Fruit fly (Drosophila melanogaster) Kc167 (cell line): Measurements from ENCODE around the gene wfs1.

ENCODE experiments used
- Myc ChIP-seq: fragments of >200 bp; optimal IDR thresholded peaks from 2 replicates; lab custom pipeline; 2017; ENCODE audit warnings: missing external identifiers
- Sin3A ChIP-seq: fragments of >200 bp; optimal IDR thresholded peaks from 2 replicates; lab custom pipeline; 2018; ENCODE audit warnings: missing external identifiers
- h ChIP-seq: fragments of >200 bp; optimal IDR thresholded peaks from 3 replicates; lab custom pipeline; 2018; ENCODE audit warnings: missing external identifiers
- insv ChIP-seq: fragments of >200 bp; optimal IDR thresholded peaks from 3 replicates; lab custom pipeline; 2018; ENCODE audit warnings: missing external identifiers
- psq ChIP-seq: fragments of >200 bp; optimal IDR thresholded peaks from 2 replicates; lab custom pipeline; 2017; ENCODE audit warnings: missing external identifiers
- ttk ChIP-seq: sonication (Bioruptor generic); optimal IDR thresholded peaks from 2 replicates; lab custom pipeline; 2017; ENCODE audit warnings: missing external identifiers

Gene wfs1

dm6 chr3R:22717863-22718262, 27.7 kb upstream of the wfs1 start:
- TF ChIP-seq Myc = no peak
- TF ChIP-seq h (lab: Kevin White, UChicago) = no peak
- no peak for TF ChIP-seq psq (lab: Kevin White, UChicago)
- no peak for TF ChIP-seq insv

dm6 chr3R:22710662-22711061, 20.5 kb upstream of the wfs1 start, which contains the start of gene CG4907:
TSS of gene CG4907 (minus strand) at chr3R:22710762.
- TF ChIP-seq Myc = no peak
- TF ChIP-seq Sin3A (lab: Kevin White, UChicago) = no peak
- TF ChIP-seq psq (lab: Kevin White, UChicago) = no peak
- no peak for TF ChIP-seq h (lab: Kevin White, UChicago)
- no peak for TF ChIP-seq insv
- TF ChIP-seq ttk (lab: Kevin White, UChicago) = no peak

- TF ChIP-seq h (lab: Kevin White, UChicago) (no peak), Myc (no peak)
Measured at dm6 chr3R:22707178-22707577, 17.0 kb upstream of the wfs1 start, which contains the start of gene CG13842. TSS of gene CG13842 (minus strand) at chr3R:22707278.

dm6 chr3R:22701793-22702192, 11.6 kb upstream of the wfs1 start, which contains the start of the genes CG6972 and CCAP:
TSS of gene CG6972 (plus strand) at chr3R:22702007.
TSS of gene CCAP (minus strand) at chr3R:22702084.
- TF ChIP-seq ttk (lab: Kevin White, UChicago) = no peak
- no peak for TF ChIP-seq insv
- no peak for TF ChIP-seq h (lab: Kevin White, UChicago)
- TF ChIP-seq Sin3A (lab: Kevin White, UChicago) = no peak
- TF ChIP-seq psq (lab: Kevin White, UChicago) = no peak
- no peak for TF ChIP-seq Myc

- TF ChIP-seq Myc = no peak
- TF ChIP-seq Sin3A (lab: Kevin White, UChicago) = no peak
- no peak for TF ChIP-seq insv
- no peak for TF ChIP-seq psq (lab: Kevin White, UChicago)
- no peak for TF ChIP-seq ttk (lab: Kevin White, UChicago)
- no peak for TF ChIP-seq h (lab: Kevin White, UChicago)
Measured at dm6 chr3R:22698208-22698607, 8.0 kb upstream of the wfs1 start, which contains the start of gene Cyp6d4. TSS of gene Cyp6d4 (plus strand) at chr3R:22698319.

- TF ChIP-seq h (lab: Kevin White, UChicago) = no peak
- no peak for TF ChIP-seq ttk (lab: Kevin White, UChicago)
- TF ChIP-seq psq (lab: Kevin White, UChicago) = no peak
- TF ChIP-seq Sin3A (lab: Kevin White, UChicago) = no peak
- no peak for TF ChIP-seq Myc
- no peak for TF ChIP-seq insv
Measured at dm6 chr3R:22694659-22695058, 4.5 kb upstream of the wfs1 start, which contains the start of gene cd. TSS of gene cd (plus strand) at chr3R:22694959.

dm6 chr3R:22686336-22686874, 3.8 kb downstream of the wfs1 start, which contains the start of the genes Gclm and CG17625:
TSS of gene Gclm (minus strand) at chr3R:22686510.
TSS of gene CG17625 (plus strand) at chr3R:22686849.
- TF ChIP-seq Sin3A (lab: Kevin White, UChicago) = no peak
- TF ChIP-seq psq (lab: Kevin White, UChicago) = no peak
- TF ChIP-seq h (lab: Kevin White, UChicago) = no peak
- TF ChIP-seq ttk (lab: Kevin White, UChicago) = no peak

- TF ChIP-seq ttk (lab: Kevin White, UChicago) = no peak
- TF ChIP-seq insv = no peak
- TF ChIP-seq Sin3A (lab: Kevin White, UChicago) = no peak
- no peak for TF ChIP-seq psq (lab: Kevin White, UChicago)
Measured at dm6 chr3R:22684948-22685253, 5.3 kb downstream of the wfs1 start.

dm6 chr3R:22684044-22684947, 5.9 kb downstream of the wfs1 start:
- no peak for TF ChIP-seq Myc

- TF ChIP-seq Sin3A (lab: Kevin White, UChicago) = no peak
- TF ChIP-seq Myc = no peak
- no peak for TF ChIP-seq psq (lab: Kevin White, UChicago)
- TF ChIP-seq h (lab: Kevin White, UChicago) = no peak
- no peak for TF ChIP-seq insv
- no peak for TF ChIP-seq ttk (lab: Kevin White, UChicago)
Measured at dm6 chr3R:22675447-22675846, 14.7 kb downstream of the wfs1 start.

- TF ChIP-seq insv (no peak), ttk (lab: Kevin White, UChicago) (no peak), h (lab: Kevin White, UChicago) (no peak), psq (lab: Kevin White, UChicago) (no peak), Myc (no peak), Sin3A (lab: Kevin White, UChicago) (no peak)
Measured at dm6 chr3R:22673528-22673959, 16.6 kb downstream of the wfs1 start.

- TF ChIP-seq ttk (lab: Kevin White, UChicago) = no peak
- no peak for TF ChIP-seq Sin3A (lab: Kevin White, UChicago)
- TF ChIP-seq insv = no peak
- no peak for TF ChIP-seq h (lab: Kevin White, UChicago)
- no peak for TF ChIP-seq Myc
- no peak for TF ChIP-seq psq (lab: Kevin White, UChicago)
Measured at dm6 chr3R:22672695-22673346, 17.4 kb downstream of the wfs1 start.
